Worm (Caenorhabditis elegans) whole organism, L1 larva: ENCODE results near the gene ZK792.12.

Experiments used
- dsc-1 ChIP-seq: sonication (generic microtip); optimal IDR thresholded peaks from 2 replicates; lab custom pipeline; 2016; ENCODE audit warnings: mild to moderate bottlenecking, missing genetic modification characterization, missing compliant biosample characterization
- fos-1 ChIP-seq: fragments of 150-350 bp; optimal IDR thresholded peaks from 2 replicates; lab custom pipeline; 2014; ENCODE audit warnings: missing biosample characterization, missing genetic modification characterization
- jun-1 ChIP-seq: fragments of 150-350 bp; optimal IDR thresholded peaks from 2 replicates; lab custom pipeline; 2014; ENCODE audit warnings: missing biosample characterization, missing genetic modification reagents, missing genetic modification characterization
- mab-9 ChIP-seq: fragments of 200-800 bp; sonication (Bioruptor generic); IDR thresholded peaks from 2 replicates; pipeline ENCODE4 v1.3.6; 2022; ENCODE audit warnings: missing genetic modification reagents, missing genetic modification characterization, missing compliant biosample characterization
- mep-1 ChIP-seq: fragments of 150-350 bp; optimal IDR thresholded peaks from 2 replicates; lab custom pipeline; 2014; ENCODE audit warnings: missing biosample characterization, missing genetic modification characterization
- snpc-4 ChIP-seq: fragments of 150-350 bp; optimal IDR thresholded peaks from 2 replicates; lab custom pipeline; 2014; ENCODE audit warnings: missing biosample characterization, missing genetic modification characterization

ce11 chrIV:11697514-11697913 lies 3.9 kb downstream of the ZK792.12 start:
- TF ChIP-seq mep-1 (no peak), dsc-1 (tag; lab: Kevin White, UChicago) (no peak), snpc-4 (no peak), mab-9 (GFP tag; lab: Robert Waterston, UW) (no peak), jun-1 (tag; lab: Kevin White, UChicago) (no peak), fos-1 (no peak)
